Worm (Caenorhabditis elegans) whole organism, young adult: ENCODE measurements around the gene tiar-2.

Experiments
- B0019.2 ChIP-seq: fragments of 200-800 bp; sonication (Bioruptor generic); conservative IDR thresholded peaks from 2 replicates; pipeline ENCODE4 v1.3.6; 2022; ENCODE audit warnings: missing genetic modification reagents, missing genetic modification characterization, missing compliant biosample characterization
- C17E4.6 ChIP-seq: fragments of 200-800 bp; sonication (Bioruptor generic); IDR thresholded peaks from 2 replicates; pipeline ENCODE4 v1.3.6; 2022; ENCODE audit warnings: missing genetic modification reagents, missing genetic modification characterization, missing compliant biosample characterization
- F22D6.2 ChIP-seq: sonication (generic microtip); optimal IDR thresholded peaks from 2 replicates; lab custom pipeline; 2016; ENCODE audit warnings: mild to moderate bottlenecking, missing genetic modification characterization, missing compliant biosample characterization
- F33H1.4 ChIP-seq: fragments of 200-800 bp; sonication (Bioruptor generic); IDR thresholded peaks from 2 replicates; pipeline ENCODE4 v1.3.6; 2022; ENCODE audit warnings: missing genetic modification reagents, missing genetic modification characterization, missing compliant biosample characterization
- F37B4.10 ChIP-seq: fragments of 200-800 bp; sonication (Bioruptor generic); IDR thresholded peaks from 2 replicates; pipeline ENCODE4 v1.3.6; 2022; ENCODE audit warnings: missing genetic modification characterization, missing compliant biosample characterization
- F49E8.2 ChIP-seq: sonication (generic microtip); optimal IDR thresholded peaks from 3 replicates; lab custom pipeline; 2017; ENCODE audit warnings: missing genetic modification characterization, mild to moderate bottlenecking, missing compliant biosample characterization, antibody characterized with exemption, moderate library complexity; ENCODE audit not compliant: insufficient read depth
- F57C9.4 ChIP-seq: sonication (generic microtip); optimal IDR thresholded peaks from 2 replicates; lab custom pipeline; 2017; ENCODE audit warnings: mild to moderate bottlenecking, missing genetic modification characterization, missing compliant biosample characterization
- T07F8.4 ChIP-seq: sonication (generic microtip); optimal IDR thresholded peaks from 2 replicates; lab custom pipeline; 2016; ENCODE audit warnings: mild to moderate bottlenecking, missing genetic modification characterization, moderate library complexity, missing compliant biosample characterization
- Y56A3A.18 ChIP-seq: fragments of 200-800 bp; sonication (Bioruptor generic); IDR thresholded peaks from 2 replicates; pipeline ENCODE4 v1.3.6; 2022; ENCODE audit warnings: missing genetic modification reagents, missing genetic modification characterization, missing compliant biosample characterization
- ZK185.1 ChIP-seq: sonication (generic microtip); optimal IDR thresholded peaks from 2 replicates; lab custom pipeline; 2016; ENCODE audit warnings: mild to moderate bottlenecking, missing genetic modification characterization, missing compliant biosample characterization; ENCODE audit not compliant: poor library complexity, severe bottlenecking
- akir-1 ChIP-seq: fragments of 200-800 bp; sonication (Bioruptor generic); optimal IDR thresholded peaks from 2 replicates; lab custom pipeline; 2018; ENCODE audit warnings: mild to moderate bottlenecking, missing genetic modification characterization, moderate library complexity, missing compliant biosample characterization
- attf-3 ChIP-seq: fragments of 200-800 bp; sonication (Bioruptor generic); conservative IDR thresholded peaks from 2 replicates; pipeline ENCODE4 v1.3.6; 2022; ENCODE audit warnings: missing genetic modification reagents, missing genetic modification characterization, missing compliant biosample characterization
- attf-5 ChIP-seq: fragments of 200-800 bp; sonication (Bioruptor generic); optimal IDR thresholded peaks from 2 replicates; lab custom pipeline; 2018; ENCODE audit warnings: mild to moderate bottlenecking, missing genetic modification characterization, missing compliant biosample characterization
- attf-6 ChIP-seq: fragments of 200-800 bp; sonication (Bioruptor generic); IDR thresholded peaks from 2 replicates; pipeline ENCODE4 v1.3.6; 2022; ENCODE audit warnings: missing genetic modification reagents, missing genetic modification characterization, missing compliant biosample characterization
- cebp-1 ChIP-seq, 2 experiments: fragments of 200-800 bp in 1 of 2; sonication (Bioruptor generic) in 1 of 2; sonication (generic microtip) in 1 of 2; IDR thresholded peaks in 1 of 2; optimal IDR thresholded peaks in 1 of 2; 2 replicates each; pipeline versions ENCODE4 v1.3.6 to Lab custom; 2017 to 2022; ENCODE audit warnings: missing compliant biosample characterization in 2 of 2, missing genetic modification characterization in 2 of 2, mild to moderate bottlenecking in 1 of 2, missing genetic modification reagents in 1 of 2, moderate library complexity in 1 of 2
- cebp-2 ChIP-seq: fragments of 200-800 bp; sonication (Bioruptor generic); IDR thresholded peaks from 2 replicates; pipeline ENCODE4 v1.3.6; 2022; ENCODE audit warnings: missing genetic modification characterization, missing compliant biosample characterization
- ceh-27 ChIP-seq: fragments of 200-800 bp; sonication (Bioruptor generic); optimal IDR thresholded peaks from 2 replicates; lab custom pipeline; 2018; ENCODE audit warnings: mild to moderate bottlenecking, missing genetic modification characterization, moderate library complexity, missing compliant biosample characterization
- dpff-1 ChIP-seq: sonication (generic microtip); optimal IDR thresholded peaks from 2 replicates; lab custom pipeline; 2017; ENCODE audit warnings: mild to moderate bottlenecking, missing genetic modification characterization, missing compliant biosample characterization
- egl-44 ChIP-seq: fragments of 200-800 bp; sonication (Bioruptor generic); IDR thresholded peaks from 2 replicates; pipeline ENCODE4 v1.3.6; 2022; ENCODE audit warnings: missing genetic modification reagents, missing genetic modification characterization, missing compliant biosample characterization
- ekl-4 ChIP-seq: fragments of 200-800 bp; sonication (Bioruptor generic); IDR thresholded peaks from 2 replicates; pipeline ENCODE4 v1.3.6; 2022; ENCODE audit warnings: missing genetic modification reagents, missing genetic modification characterization, missing compliant biosample characterization
- hlh-26 ChIP-seq: fragments of 200-800 bp; sonication (Bioruptor generic); conservative IDR thresholded peaks from 2 replicates; pipeline ENCODE4 v1.3.6; 2022; ENCODE audit warnings: missing genetic modification reagents, missing genetic modification characterization, missing compliant biosample characterization
- hmg-1.2 ChIP-seq: fragments of 200-800 bp; sonication (Bioruptor generic); IDR thresholded peaks from 2 replicates; pipeline ENCODE4 v1.3.6; 2022; ENCODE audit warnings: missing genetic modification reagents, missing genetic modification characterization, missing compliant biosample characterization
- hmg-20 ChIP-seq: fragments of 200-800 bp; sonication (Bioruptor generic); IDR thresholded peaks from 2 replicates; pipeline ENCODE4 v1.3.6; 2022; ENCODE audit warnings: missing genetic modification reagents, missing genetic modification characterization, missing compliant biosample characterization
- lin-54 ChIP-seq: fragments of 200-800 bp; sonication (Bioruptor generic); optimal IDR thresholded peaks from 2 replicates; lab custom pipeline; 2018; ENCODE audit warnings: mild to moderate bottlenecking, missing genetic modification characterization, missing compliant biosample characterization
- madf-3 ChIP-seq: fragments of 200-800 bp; sonication (Bioruptor generic); IDR thresholded peaks from 2 replicates; pipeline ENCODE4 v1.3.6; 2022; ENCODE audit warnings: missing genetic modification reagents, missing genetic modification characterization, missing compliant biosample characterization
- mcd-1 ChIP-seq: fragments of 200-800 bp; sonication (Bioruptor generic); IDR thresholded peaks from 2 replicates; pipeline ENCODE4 v1.3.6; 2022; ENCODE audit warnings: missing genetic modification reagents, missing genetic modification characterization, missing compliant biosample characterization
- mes-4 ChIP-seq: sonication (generic microtip); optimal IDR thresholded peaks from 2 replicates; lab custom pipeline; 2016; ENCODE audit warnings: missing genotype, missing genetic modification characterization, missing compliant biosample characterization
- nfya-1 ChIP-seq: sonication (generic microtip); optimal IDR thresholded peaks from 2 replicates; lab custom pipeline; 2017; ENCODE audit warnings: antibody characterized with exemption, missing compliant biosample characterization, missing genetic modification characterization, borderline replicate concordance; ENCODE audit not compliant: insufficient read depth
- nfyb-1 ChIP-seq: fragments of 200-800 bp; sonication (Bioruptor generic); IDR thresholded peaks from 2 replicates; pipeline ENCODE4 v1.3.6; 2022; ENCODE audit warnings: missing genetic modification reagents, missing genetic modification characterization, missing compliant biosample characterization
- nhr-120 ChIP-seq: fragments of 200-800 bp; sonication (Bioruptor generic); IDR thresholded peaks from 2 replicates; pipeline ENCODE4 v1.3.6; 2022; ENCODE audit warnings: missing genetic modification characterization, missing compliant biosample characterization
- nhr-179 ChIP-seq: sonication (generic microtip); optimal IDR thresholded peaks from 2 replicates; lab custom pipeline; 2016; ENCODE audit warnings: mild to moderate bottlenecking, missing genetic modification characterization, missing compliant biosample characterization
- nhr-27 ChIP-seq: fragments of 200-800 bp; sonication (Bioruptor generic); optimal IDR thresholded peaks from 2 replicates; lab custom pipeline; 2018; ENCODE audit warnings: mild to moderate bottlenecking, missing genetic modification characterization, moderate library complexity, missing compliant biosample characterization
- rec-8 ChIP-seq, 2 experiments: sonication (generic microtip); optimal IDR thresholded peaks; 2 replicates each; lab custom pipeline; 2016; ENCODE audit warnings: mild to moderate bottlenecking in 2 of 2, missing genetic modification characterization in 2 of 2, missing genetic modification reagents in 2 of 2, missing genotype in 2 of 2, missing biosample characterization in 1 of 2, missing compliant biosample characterization in 1 of 2, moderate library complexity in 1 of 2
- unc-130 ChIP-seq: sonication (generic microtip); optimal IDR thresholded peaks from 2 replicates; lab custom pipeline; 2016; ENCODE audit warnings: missing genetic modification reagents, missing genetic modification characterization, missing compliant biosample characterization
- zim-3 ChIP-seq: sonication (generic microtip); optimal IDR thresholded peaks from 2 replicates; lab custom pipeline; 2017; ENCODE audit warnings: mild to moderate bottlenecking, missing genetic modification characterization, moderate library complexity, missing compliant biosample characterization
- ztf-25 ChIP-seq: fragments of 200-800 bp; sonication (Bioruptor generic); IDR thresholded peaks from 2 replicates; pipeline ENCODE4 v1.3.6; 2022; ENCODE audit warnings: missing genetic modification reagents, missing genetic modification characterization, missing compliant biosample characterization
- ztf-26 ChIP-seq: sonication (generic microtip); optimal IDR thresholded peaks from 2 replicates; lab custom pipeline; 2017; ENCODE audit warnings: missing genetic modification characterization, missing compliant biosample characterization

tiar-2 gene

ce11 chrII:12808746-12809145 is 40.3 kb downstream of the tiar-2 start (continued):
- TF ChIP-seq dpff-1 (tag; lab: Kevin White, UChicago) (no peak), lin-54 (GFP tag; lab: Kevin White, UChicago) (peak; percentile 27), nhr-120 (GFP tag; lab: Robert Waterston, UW) (no peak), hmg-1.2 (GFP tag; lab: Robert Waterston, UW) (0 out of 2 replicates have a peak, but pooled peaks have one; percentile 7), mcd-1 (GFP tag; lab: Robert Waterston, UW) (0 out of 2 replicates have a peak, but pooled peaks have one; percentile 17), ekl-4 (GFP tag; lab: Robert Waterston, UW) (0 out of 2 replicates have a peak, but pooled peaks have one; percentile 36), nhr-179 (tag; lab: Kevin White, UChicago) (no peak), cebp-2 (GFP tag; lab: Robert Waterston, UW) (no peak), F33H1.4 (peak; percentile 93), nhr-27 (tag; lab: Kevin White, UChicago) (no peak), madf-3 (no peak), attf-5 (GFP tag; lab: Kevin White, UChicago) (no peak), F22D6.2 (tag; lab: Kevin White, UChicago) (no peak), zim-3 (tag; lab: Kevin White, UChicago) (no peak), hmg-20 (GFP tag; lab: Robert Waterston, UW) (no peak), rec-8 (tag; optimal IDR thresholded peaks at IDR 0.05; lab: Kevin White, UChicago) (no peak), egl-44 (GFP tag; lab: Robert Waterston, UW) (no peak), attf-3 (GFP tag; lab: Robert Waterston, UW) (no peak), F37B4.10 (GFP tag; lab: Robert Waterston, UW) (no peak), Y56A3A.18 (GFP tag; lab: Robert Waterston, UW) (no peak), unc-130 (peak; percentile 14), ZK185.1 (tag; lab: Kevin White, UChicago) (no peak), ztf-25 (GFP tag; lab: Robert Waterston, UW) (no peak), ztf-26 (tag; lab: Kevin White, UChicago) (no peak), C17E4.6 (GFP tag; lab: Robert Waterston, UW) (no peak), ceh-27 (GFP tag; lab: Kevin White, UChicago) (no peak), nfyb-1 (GFP tag; lab: Robert Waterston, UW) (no peak), B0019.2 (GFP tag; lab: Robert Waterston, UW) (no peak), attf-6 (no peak), akir-1 (GFP tag; lab: Kevin White, UChicago) (no peak), cebp-1 (GFP tag; IDR thresholded peaks at IDR 0.05; lab: Robert Waterston, UW) (no peak), cebp-1 (tag; optimal IDR thresholded peaks at IDR 0.05; lab: Kevin White, UChicago) (no peak), F57C9.4 (tag; lab: Kevin White, UChicago) (no peak), nfya-1 (no peak)

ce11 chrII:12809725-12810124 is 41.2 kb downstream of the tiar-2 start:
- TF ChIP-seq F49E8.2 (tag; lab: Kevin White, UChicago): no peak
- TF ChIP-seq cebp-1 (GFP tag; IDR thresholded peaks at IDR 0.05; lab: Robert Waterston, UW): peak; percentile 71; the same call in 1 of the 2 replicates
- TF ChIP-seq cebp-1 (tag; optimal IDR thresholded peaks at IDR 0.05; lab: Kevin White, UChicago): peak; percentile 94

- TF ChIP-seq mes-4 (tag; lab: Kevin White, UChicago) (no peak), hlh-26 (GFP tag; lab: Robert Waterston, UW) (no peak), zim-3 (tag; lab: Kevin White, UChicago) (no peak), nhr-179 (tag; lab: Kevin White, UChicago) (no peak), T07F8.4 (no peak), cebp-1 (GFP tag; IDR thresholded peaks at IDR 0.05; lab: Robert Waterston, UW) (no peak), cebp-1 (tag; optimal IDR thresholded peaks at IDR 0.05; lab: Kevin White, UChicago) (peak; percentile 42)
Observed at ce11 chrII:12810709-12811108, 42.2 kb downstream of the tiar-2 start, which contains the start of gene Y46G5A.20. Gene Y46G5A.20, plus strand, starts transcription at chrII:12811009.
